Worm (Caenorhabditis elegans) whole organism, L4 larva: ENCODE results near the gene ins-11.
A peak's percentile ranks its signal among the peaks of the same experiment; 100 is the strongest.

Experiments
- F26F4.8 ChIP-seq: fragments of 200-800 bp; sonication (Bioruptor generic); conservative IDR thresholded peaks from 2 replicates; pipeline ENCODE4 v1.3.6; 2022; ENCODE audit warnings: missing genetic modification characterization, missing compliant biosample characterization
- F37D6.2 ChIP-seq: sonication (generic microtip); optimal IDR thresholded peaks from 2 replicates; lab custom pipeline; 2016; ENCODE audit warnings: mild to moderate bottlenecking, missing genetic modification characterization, missing compliant biosample characterization
- F49E8.2 ChIP-seq: sonication (generic microtip); optimal IDR thresholded peaks from 2 replicates; lab custom pipeline; 2016; ENCODE audit warnings: missing compliant biosample characterization, mild to moderate bottlenecking, missing genetic modification characterization, borderline replicate concordance
- R02D3.7 ChIP-seq: fragments of 150-350 bp; sonication (generic microtip); optimal IDR thresholded peaks from 3 replicates; lab custom pipeline; 2014; ENCODE audit warnings: missing biosample characterization, missing genetic modification characterization
- T20F7.1 ChIP-seq: fragments of 200-800 bp; sonication (Bioruptor generic); optimal IDR thresholded peaks from 2 replicates; lab custom pipeline; 2018; ENCODE audit warnings: mild to moderate bottlenecking, missing genetic modification characterization, missing compliant biosample characterization
- T26A8.4 ChIP-seq: fragments of 200-800 bp; sonication (Bioruptor generic); IDR thresholded peaks from 2 replicates; pipeline ENCODE4 v1.3.6; 2022; ENCODE audit warnings: missing genetic modification characterization, missing compliant biosample characterization
- Y5F2A.4 ChIP-seq: fragments of 200-800 bp; sonication (Bioruptor generic); optimal IDR thresholded peaks from 2 replicates; lab custom pipeline; 2018; ENCODE audit warnings: mild to moderate bottlenecking, missing genetic modification characterization, missing compliant biosample characterization
- aly-2 ChIP-seq: sonication (generic microtip); optimal IDR thresholded peaks from 2 replicates; lab custom pipeline; 2018; ENCODE audit warnings: missing biosample characterization, missing genetic modification characterization
- arid-1 ChIP-seq: fragments of 200-800 bp; sonication (Bioruptor generic); conservative IDR thresholded peaks from 2 replicates; pipeline ENCODE4 v1.3.6; 2022; ENCODE audit warnings: missing genetic modification reagents, missing genetic modification characterization, missing compliant biosample characterization
- ceh-20 ChIP-seq: fragments of 200-800 bp; sonication (Bioruptor generic); IDR thresholded peaks from 2 replicates; pipeline ENCODE4 v1.3.6; 2022; ENCODE audit warnings: missing genetic modification reagents, missing genetic modification characterization, missing compliant biosample characterization
- ceh-32 ChIP-seq: sonication (generic microtip); optimal IDR thresholded peaks from 2 replicates; lab custom pipeline; 2016; ENCODE audit warnings: mild to moderate bottlenecking, missing genetic modification characterization, missing compliant biosample characterization; ENCODE audit not compliant: poor library complexity
- ceh-44 ChIP-seq: fragments of 200-800 bp; sonication (Bioruptor generic); IDR thresholded peaks from 2 replicates; pipeline ENCODE4 v1.3.6; 2022; ENCODE audit warnings: missing genetic modification reagents, missing genetic modification characterization, missing compliant biosample characterization
- cey-2 ChIP-seq: sonication (generic microtip); optimal IDR thresholded peaks from 3 replicates; lab custom pipeline; 2017; ENCODE audit warnings: missing genetic modification characterization, mild to moderate bottlenecking, missing compliant biosample characterization, antibody characterized with exemption, borderline replicate concordance; ENCODE audit not compliant: insufficient read depth
- ctbp-1 ChIP-seq: fragments of 200-800 bp; sonication (Bioruptor generic); IDR thresholded peaks from 2 replicates; pipeline ENCODE4 v1.3.6; 2022; ENCODE audit warnings: missing genetic modification reagents, missing genetic modification characterization, missing compliant biosample characterization
- daf-16 ChIP-seq, 3 experiments: sonication (generic microtip); optimal IDR thresholded peaks; 2 replicates each; lab custom pipeline; 2016 to 2017; ENCODE audit warnings: missing genetic modification characterization in 3 of 3, missing genetic modification reagents in 3 of 3, mild to moderate bottlenecking in 2 of 3, missing compliant biosample characterization in 2 of 3, missing biosample characterization in 1 of 3, moderate library complexity in 1 of 3
- daf-8 ChIP-seq: fragments of 200-800 bp; sonication (Bioruptor generic); IDR thresholded peaks from 2 replicates; pipeline ENCODE4 v1.3.6; 2022; ENCODE audit warnings: missing genetic modification characterization, missing compliant biosample characterization
- dmd-8 ChIP-seq: fragments of 200-800 bp; sonication (Bioruptor generic); IDR thresholded peaks from 2 replicates; pipeline ENCODE4 v1.3.6; 2022; ENCODE audit warnings: missing genetic modification characterization, missing compliant biosample characterization
- dve-1 ChIP-seq: sonication (generic microtip); optimal IDR thresholded peaks from 2 replicates; lab custom pipeline; 2017; ENCODE audit warnings: antibody characterized with exemption, mild to moderate bottlenecking, missing genetic modification characterization, missing compliant biosample characterization; ENCODE audit not compliant: insufficient read depth
- egl-27 ChIP-seq: sonication (generic microtip); optimal IDR thresholded peaks from 3 replicates; lab custom pipeline; 2017; ENCODE audit warnings: missing biosample characterization, missing genetic modification reagents, missing genetic modification characterization
- egl-43 ChIP-seq: fragments of 200-800 bp; sonication (Bioruptor generic); IDR thresholded peaks from 2 replicates; pipeline ENCODE4 v1.3.6; 2022; ENCODE audit warnings: missing genetic modification reagents, missing genetic modification characterization, missing compliant biosample characterization
- hmg-1.1 ChIP-seq: fragments of 200-800 bp; sonication (Bioruptor generic); IDR thresholded peaks from 2 replicates; pipeline ENCODE4 v1.3.6; 2022; ENCODE audit warnings: missing genetic modification reagents, missing genetic modification characterization, missing compliant biosample characterization
- jun-1 ChIP-seq: fragments of 150-350 bp; optimal IDR thresholded peaks from 2 replicates; lab custom pipeline; 2014; ENCODE audit warnings: missing biosample characterization, missing genetic modification reagents, missing genetic modification characterization
- lim-7 ChIP-seq: fragments of 200-800 bp; sonication (Bioruptor generic); IDR thresholded peaks from 2 replicates; pipeline ENCODE4 v1.3.6; 2022; ENCODE audit warnings: missing genetic modification characterization, missing compliant biosample characterization
- lin-1 ChIP-seq: fragments of 200-800 bp; sonication (Bioruptor generic); IDR thresholded peaks from 2 replicates; pipeline ENCODE4 v1.3.6; 2022; ENCODE audit warnings: missing genetic modification reagents, missing genetic modification characterization, missing compliant biosample characterization
- lin-38 ChIP-seq: fragments of 200-800 bp; sonication (Bioruptor generic); IDR thresholded peaks from 2 replicates; pipeline ENCODE4 v1.3.6; 2022; ENCODE audit warnings: missing genetic modification reagents, missing genetic modification characterization, missing compliant biosample characterization
- madf-5 ChIP-seq, 2 experiments: fragments of 200-800 bp; sonication (Bioruptor generic); IDR thresholded peaks; 2 replicates each; pipeline ENCODE4 v1.3.6; 2022; ENCODE audit warnings: missing compliant biosample characterization in 2 of 2, missing genetic modification characterization in 2 of 2
- mep-1 ChIP-seq: fragments of 150-350 bp; sonication (generic microtip); optimal IDR thresholded peaks from 3 replicates; lab custom pipeline; 2014; ENCODE audit warnings: missing biosample characterization, missing genetic modification characterization
- nhr-111 ChIP-seq: fragments of 200-800 bp; sonication (Bioruptor generic); optimal IDR thresholded peaks from 2 replicates; lab custom pipeline; 2018; ENCODE audit warnings: mild to moderate bottlenecking, missing genetic modification characterization, missing compliant biosample characterization
- nhr-25 ChIP-seq: sonication (generic microtip); optimal IDR thresholded peaks from 2 replicates; lab custom pipeline; 2017; ENCODE audit warnings: missing genetic modification characterization, mild to moderate bottlenecking, missing compliant biosample characterization, antibody characterized with exemption, moderate library complexity, borderline replicate concordance; ENCODE audit not compliant: insufficient read depth
- nhr-42 ChIP-seq: fragments of 200-800 bp; sonication (Bioruptor generic); IDR thresholded peaks from 2 replicates; pipeline ENCODE4 v1.3.6; 2022; ENCODE audit warnings: missing genetic modification characterization, missing compliant biosample characterization
- nhr-76 ChIP-seq: fragments of 150-350 bp; optimal IDR thresholded peaks from 2 replicates; lab custom pipeline; 2014; ENCODE audit warnings: missing biosample characterization, missing genetic modification characterization
- nhr-77 ChIP-seq: fragments of 150-350 bp; optimal IDR thresholded peaks from 2 replicates; lab custom pipeline; 2014; ENCODE audit warnings: missing biosample characterization, missing genetic modification characterization
- pha-4 ChIP-seq, 2 experiments: fragments of 150-350 bp in 1 of 2; fragments of 200-800 bp in 1 of 2; sonication (Bioruptor generic) in 1 of 2; IDR thresholded peaks in 1 of 2; optimal IDR thresholded peaks in 1 of 2; 2 replicates each; pipeline versions ENCODE4 v1.3.6 to Lab custom; 2014 to 2022; ENCODE audit warnings: missing genetic modification characterization in 2 of 2, missing genetic modification reagents in 2 of 2, missing biosample characterization in 1 of 2, missing compliant biosample characterization in 1 of 2
- pqm-1 ChIP-seq: sonication (generic microtip); optimal IDR thresholded peaks from 2 replicates; lab custom pipeline; 2017; ENCODE audit warnings: missing biosample characterization, missing genetic modification characterization
- saeg-2 ChIP-seq: fragments of 200-800 bp; sonication (Bioruptor generic); IDR thresholded peaks from 2 replicates; pipeline ENCODE4 v1.3.6; 2022; ENCODE audit warnings: missing genetic modification reagents, missing genetic modification characterization, missing compliant biosample characterization
- set-16 ChIP-seq: fragments of 200-800 bp; sonication (Bioruptor generic); IDR thresholded peaks from 2 replicates; pipeline ENCODE4 v1.3.6; 2022; ENCODE audit warnings: missing genetic modification reagents, missing genetic modification characterization, missing compliant biosample characterization
- spr-3 ChIP-seq: fragments of 200-800 bp; sonication (Bioruptor generic); optimal IDR thresholded peaks from 2 replicates; lab custom pipeline; 2018; ENCODE audit warnings: mild to moderate bottlenecking, missing genetic modification characterization, missing compliant biosample characterization
- zfp-2 ChIP-seq: sonication (generic microtip); optimal IDR thresholded peaks from 2 replicates; lab custom pipeline; 2016; ENCODE audit warnings: mild to moderate bottlenecking, missing genetic modification characterization, missing compliant biosample characterization
- zfp-3 ChIP-seq: fragments of 200-800 bp; sonication (Bioruptor generic); conservative IDR thresholded peaks from 2 replicates; pipeline ENCODE4 v1.3.6; 2022; ENCODE audit warnings: missing genetic modification reagents, missing genetic modification characterization, missing compliant biosample characterization
- ztf-7 ChIP-seq: fragments of 150-350 bp; optimal IDR thresholded peaks from 2 replicates; lab custom pipeline; 2014; ENCODE audit warnings: missing biosample characterization, missing genetic modification characterization

ins-11 gene

DNA sequence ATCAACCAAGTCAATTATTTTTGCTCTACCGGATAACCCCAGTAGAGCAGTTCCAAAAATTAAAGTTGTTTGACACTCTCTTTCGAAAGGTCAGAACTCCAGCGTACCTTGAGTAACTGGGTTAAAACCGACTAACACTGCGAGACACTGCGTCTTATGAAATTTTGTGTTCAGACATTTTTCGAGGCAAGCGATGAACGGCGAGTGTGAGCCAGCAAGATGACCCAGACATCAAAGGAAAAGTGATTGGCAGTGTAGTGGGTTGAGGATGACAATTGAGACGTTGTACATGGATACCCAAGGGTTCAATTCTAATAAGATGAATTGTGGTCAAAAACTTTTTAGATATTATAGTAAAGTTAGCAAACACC is 12.4 kb upstream of the ins-11 start (continued):
- TF ChIP-seq F49E8.2 (tag; lab: Kevin White, UChicago) = no peak
- TF ChIP-seq lim-7 (GFP tag; lab: Robert Waterston, UW) = no peak
- peak; percentile 47; the same call in 1 of the 2 replicates for TF ChIP-seq saeg-2 (GFP tag; lab: Robert Waterston, UW)
- peak; percentile 86 for TF ChIP-seq nhr-42
- peak; percentile 16; the same call in 1 of the 2 replicates for TF ChIP-seq pha-4 (GFP tag; IDR thresholded peaks at IDR 0.05; lab: Robert Waterston, UW)
- TF ChIP-seq pha-4 (tag; optimal IDR thresholded peaks at IDR 0.05; lab: Kevin White, UChicago) = no peak
- TF ChIP-seq hmg-1.1 = peak; percentile 8; the same call in 1 of the 2 replicates
- TF ChIP-seq R02D3.7 (tag; lab: Kevin White, UChicago) = no peak
- peak; percentile 59; the same call in 1 of the 2 replicates for TF ChIP-seq lin-1
- no peak for TF ChIP-seq F26F4.8 (GFP tag; lab: Robert Waterston, UW)
- TF ChIP-seq F37D6.2 (tag; lab: Kevin White, UChicago) = no peak
- TF ChIP-seq zfp-3 = no peak
- 0 out of 2 replicates have a peak, but pooled peaks have one; percentile 4 for TF ChIP-seq lin-38 (GFP tag; lab: Robert Waterston, UW)
- TF ChIP-seq spr-3 (GFP tag; lab: Kevin White, UChicago) = no peak

- no peak for TF ChIP-seq egl-27 (tag; lab: Kevin White, UChicago)
- TF ChIP-seq dve-1 = no peak
- TF ChIP-seq T26A8.4 = no peak
- no peak for TF ChIP-seq cey-2 (tag; lab: Kevin White, UChicago)
- no peak for TF ChIP-seq pqm-1 (tag; lab: Kevin White, UChicago)
- no peak for TF ChIP-seq aly-2
- TF ChIP-seq T20F7.1 (GFP tag; lab: Kevin White, UChicago) = no peak
- TF ChIP-seq nhr-76 (tag; lab: Kevin White, UChicago) = no peak
- no peak for TF ChIP-seq lim-7 (GFP tag; lab: Robert Waterston, UW)
- TF ChIP-seq ceh-20 (GFP tag; lab: Robert Waterston, UW) = no peak
- no peak for TF ChIP-seq jun-1 (tag; lab: Kevin White, UChicago)
- no peak for TF ChIP-seq ctbp-1 (GFP tag; lab: Robert Waterston, UW)
- no peak for TF ChIP-seq pha-4 (GFP tag; IDR thresholded peaks at IDR 0.05; lab: Robert Waterston, UW)
- TF ChIP-seq pha-4 (tag; optimal IDR thresholded peaks at IDR 0.05; lab: Kevin White, UChicago) = no peak
- no peak for TF ChIP-seq madf-5 (GFP tag; IDR thresholded peaks at IDR 0.05; lab: Robert Waterston, UW)
- TF ChIP-seq arid-1 = no peak
- no peak for TF ChIP-seq nhr-25 (tag; lab: Kevin White, UChicago)
- no peak for TF ChIP-seq ceh-44 (GFP tag; lab: Robert Waterston, UW)
These were observed 11.8 kb upstream of the ins-11 start, which contains the start of gene ins-13 for ce11 chrII:5544764-5545163. Gene ins-13, minus strand, starts transcription at chrII:5544864.

ce11 chrII:5547442-5547894 is 9.1 kb upstream of the ins-11 start, which contains the start of gene acdh-2:
Gene acdh-2, minus strand, starts transcription at chrII:5547492.
- TF ChIP-seq ztf-7 (tag; lab: Kevin White, UChicago) (no peak), arid-1 (no peak), daf-16 (GFP tag; optimal IDR thresholded peaks at IDR 0.05; lab: Kevin White, UChicago) (no peak), daf-16 (tag; optimal IDR thresholded peaks at IDR 0.05; lab: Kevin White, UChicago) (peak; percentile 2), dve-1 (peak; percentile 7)
- TF ChIP-seq, all 104 proteins: peak for 2

- TF ChIP-seq zfp-2 (tag; lab: Kevin White, UChicago) (no peak), F49E8.2 (tag; lab: Kevin White, UChicago) (no peak), dmd-8 (GFP tag; lab: Robert Waterston, UW) (no peak), mep-1 (tag; lab: Kevin White, UChicago) (no peak), nhr-111 (GFP tag; lab: Kevin White, UChicago) (no peak), zfp-3 (no peak), nhr-25 (tag; lab: Kevin White, UChicago) (no peak), egl-43 (GFP tag; lab: Robert Waterston, UW) (no peak), ceh-32 (tag; lab: Kevin White, UChicago) (no peak), nhr-77 (tag; lab: Kevin White, UChicago) (no peak), set-16 (GFP tag; lab: Robert Waterston, UW) (no peak), Y5F2A.4 (GFP tag; lab: Kevin White, UChicago) (no peak), daf-8 (GFP tag; lab: Robert Waterston, UW) (no peak)
- TF ChIP-seq, all 104 proteins: peak for 0
These were observed 6.8 kb upstream of the ins-11 start, which contains the start of gene C17C3.6 for ce11 chrII:5549746-5550145. Gene C17C3.6, plus strand, starts transcription at chrII:5550046.
